Worm (Caenorhabditis elegans): ENCODE results near the gene srh-19.

srh-19 gene

DNA sequence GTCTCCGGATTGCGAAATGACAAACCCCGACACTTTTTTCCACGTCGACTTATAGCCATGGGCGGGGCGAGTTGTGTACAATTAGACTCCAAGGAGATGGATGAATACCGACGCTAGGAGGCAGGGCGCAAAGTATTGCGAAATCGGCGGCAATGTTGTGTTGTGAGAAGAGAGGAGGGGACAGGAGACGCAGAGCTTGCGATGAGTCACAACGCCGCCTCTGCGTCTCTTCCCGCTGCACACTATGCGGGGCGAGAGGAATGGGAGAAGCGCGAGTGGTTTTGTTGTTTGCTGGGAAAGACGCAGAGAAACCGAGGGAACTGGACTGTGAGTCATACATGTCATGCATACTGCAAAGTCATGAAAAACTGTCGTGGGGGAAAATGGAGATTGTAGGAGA is 41.4 kb downstream of the srh-19 start:
- TF ChIP-seq nhr-237 (tag; optimal IDR thresholded peaks at IDR 0.05): peak; percentile 84
- TF ChIP-seq sptf-1 (tag; optimal IDR thresholded peaks at IDR 0.05): peak; percentile 51
- peak; percentile 56 for TF ChIP-seq lsy-2 (tag; optimal IDR thresholded peaks at IDR 0.05)
- TF ChIP-seq pha-4 (tag; optimal IDR thresholded peaks at IDR 0.05): peak; percentile 79
- peak; percentile 79 for TF ChIP-seq elt-3 (tag; optimal IDR thresholded peaks at IDR 0.05)
- TF ChIP-seq ham-2 (GFP tag; optimal IDR thresholded peaks at IDR 0.05): peak; percentile 81
- TF ChIP-seq ztf-11 (tag; optimal IDR thresholded peaks at IDR 0.05): peak; percentile 24
- peak; percentile 58 for TF ChIP-seq hlh-1 (tag; optimal IDR thresholded peaks at IDR 0.05)
- TF ChIP-seq unc-39 (tag; optimal IDR thresholded peaks at IDR 0.05): no peak
- TF ChIP-seq unc-120 (tag; optimal IDR thresholded peaks at IDR 0.05; ENCODE audit: poor library complexity, severe bottlenecking): peak; percentile 31
- TF ChIP-seq lin-32 (GFP tag; optimal IDR thresholded peaks at IDR 0.05): no peak
- peak; percentile 30 for TF ChIP-seq mep-1 (tag; optimal IDR thresholded peaks at IDR 0.05)
- TF ChIP-seq M03D4.4 (tag; optimal IDR thresholded peaks at IDR 0.05): peak; percentile 66
- TF ChIP-seq lin-13 (tag; optimal IDR thresholded peaks at IDR 0.05): no peak
- TF ChIP-seq ces-1 (GFP tag; optimal IDR thresholded peaks at IDR 0.05): peak; percentile 52
- TF ChIP-seq unc-62 (GFP tag; optimal IDR thresholded peaks at IDR 0.05): peak; percentile 79
- TF ChIP-seq mls-2 (tag; optimal IDR thresholded peaks at IDR 0.05): peak; percentile 40
- peak; percentile 69 for TF ChIP-seq drap-1 (GFP tag; optimal IDR thresholded peaks at IDR 0.05)
- TF ChIP-seq ceh-39 (tag; optimal IDR thresholded peaks at IDR 0.05): no peak

DNA sequence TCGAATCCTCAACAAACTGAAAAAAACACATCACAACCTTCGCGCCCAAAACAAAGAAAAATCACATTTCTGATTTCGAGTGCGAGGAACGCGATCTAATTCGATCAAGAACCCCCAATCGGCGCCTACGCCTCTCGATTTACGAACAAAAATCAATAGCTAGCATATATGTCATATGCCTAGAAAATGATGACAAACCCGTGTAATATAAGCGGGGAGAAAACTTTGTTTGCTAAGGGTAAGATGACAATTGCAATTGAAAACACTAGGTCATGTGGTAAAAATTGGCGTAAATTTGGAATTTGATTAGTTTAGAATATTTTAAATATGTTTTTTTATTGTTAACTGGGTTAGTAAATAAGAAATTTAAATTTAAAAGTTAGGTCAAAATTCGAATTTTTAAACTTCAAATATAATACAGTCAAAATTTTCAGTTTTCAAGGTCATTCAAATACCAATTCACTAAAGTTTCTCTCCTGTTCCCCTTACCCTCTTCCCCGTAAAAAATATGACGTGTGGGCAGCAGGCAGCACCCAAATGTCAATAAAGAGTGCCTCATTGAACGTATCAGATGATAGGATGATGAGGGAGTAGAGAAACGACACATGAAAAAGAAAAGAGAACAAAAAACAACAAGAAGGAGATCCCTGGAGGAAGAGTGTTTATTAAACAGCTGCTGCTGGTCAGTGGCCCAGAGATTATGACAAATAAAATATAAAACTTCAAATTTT is 43.6 kb downstream of the srh-19 start:
- TF ChIP-seq pha-4 (tag; optimal IDR thresholded peaks at IDR 0.05) (peak; percentile 60), nhr-28 (tag; optimal IDR thresholded peaks at IDR 0.05) (no peak), flh-1 (GFP tag; optimal IDR thresholded peaks at IDR 0.05) (no peak), mab-5 (tag; optimal IDR thresholded peaks at IDR 0.05) (no peak), unc-120 (tag; optimal IDR thresholded peaks at IDR 0.05; ENCODE audit: poor library complexity, severe bottlenecking) (peak; percentile 39), bed-3 (GFP tag; optimal IDR thresholded peaks at IDR 0.05) (no peak), drap-1 (GFP tag; optimal IDR thresholded peaks at IDR 0.05) (no peak), sptf-1 (tag; optimal IDR thresholded peaks at IDR 0.05) (no peak), nhr-76 (tag; optimal IDR thresholded peaks at IDR 0.05) (no peak), elt-1 (tag; optimal IDR thresholded peaks at IDR 0.05; ENCODE audit: borderline replicate concordance, insufficient read depth) (no peak), unc-62 (GFP tag; optimal IDR thresholded peaks at IDR 0.05) (peak; percentile 54), hlh-1 (tag; optimal IDR thresholded peaks at IDR 0.05) (peak; percentile 67), blmp-1 (tag; optimal IDR thresholded peaks at IDR 0.05) (no peak), nhr-2 (tag; optimal IDR thresholded peaks at IDR 0.05) (no peak), ceh-43 (GFP tag; optimal IDR thresholded peaks at IDR 0.05) (no peak), mls-2 (tag; optimal IDR thresholded peaks at IDR 0.05) (no peak), lin-13 (tag; optimal IDR thresholded peaks at IDR 0.05) (no peak), ceh-39 (tag; optimal IDR thresholded peaks at IDR 0.05) (no peak), ham-2 (GFP tag; optimal IDR thresholded peaks at IDR 0.05) (no peak), sem-2 (GFP tag; optimal IDR thresholded peaks at IDR 0.05) (no peak), nhr-237 (tag; optimal IDR thresholded peaks at IDR 0.05) (no peak), ces-1 (GFP tag; optimal IDR thresholded peaks at IDR 0.05) (no peak), snpc-4 (tag; optimal IDR thresholded peaks at IDR 0.05) (no peak), M03D4.4 (tag; optimal IDR thresholded peaks at IDR 0.05) (no peak), cnd-1 (tag; optimal IDR thresholded peaks at IDR 0.05) (no peak)

DNA sequence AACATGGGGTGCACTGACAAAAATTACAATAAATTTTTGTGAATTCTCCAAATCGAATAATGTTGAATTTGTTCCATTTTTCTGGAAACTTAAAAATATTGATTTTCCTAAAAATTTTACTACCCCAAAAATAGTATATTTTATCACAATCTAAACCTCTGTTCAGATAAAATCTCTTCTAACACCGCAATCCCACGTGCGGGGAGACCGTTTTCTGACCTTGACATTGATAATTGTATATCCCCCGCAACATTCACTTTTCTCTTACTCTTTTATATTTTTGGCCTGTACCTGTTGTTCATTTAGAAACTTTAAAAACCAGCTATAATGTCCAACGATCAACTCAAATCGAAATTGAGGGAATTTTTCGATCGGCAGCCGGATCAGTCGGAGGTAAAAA is 45.8 kb downstream of the srh-19 start, which contains the start of gene D1005.2:
D1005.2 (plus strand) TSS at position 230 of the 400 bp plus-strand sequence.
- TF ChIP-seq tbx-8 (GFP tag; optimal IDR thresholded peaks at IDR 0.05) (no peak), ces-1 (GFP tag; optimal IDR thresholded peaks at IDR 0.05) (no peak), unc-39 (tag; optimal IDR thresholded peaks at IDR 0.05) (no peak), nhr-28 (tag; optimal IDR thresholded peaks at IDR 0.05) (no peak), unc-62 (GFP tag; optimal IDR thresholded peaks at IDR 0.05) (no peak), mab-5 (tag; optimal IDR thresholded peaks at IDR 0.05) (no peak), ham-2 (GFP tag; optimal IDR thresholded peaks at IDR 0.05) (no peak), ceh-39 (tag; optimal IDR thresholded peaks at IDR 0.05) (no peak), ceh-43 (GFP tag; optimal IDR thresholded peaks at IDR 0.05) (no peak), lin-13 (tag; optimal IDR thresholded peaks at IDR 0.05) (no peak), cnd-1 (tag; optimal IDR thresholded peaks at IDR 0.05) (no peak), blmp-1 (tag; optimal IDR thresholded peaks at IDR 0.05) (no peak), hlh-1 (tag; optimal IDR thresholded peaks at IDR 0.05) (no peak), sem-2 (GFP tag; optimal IDR thresholded peaks at IDR 0.05) (no peak), sptf-1 (tag; optimal IDR thresholded peaks at IDR 0.05) (no peak)

Measured in whole organism, mixed stage, embryonic.